Worm (Caenorhabditis elegans): Measurements from ENCODE around the gene daf-6.

DNA sequence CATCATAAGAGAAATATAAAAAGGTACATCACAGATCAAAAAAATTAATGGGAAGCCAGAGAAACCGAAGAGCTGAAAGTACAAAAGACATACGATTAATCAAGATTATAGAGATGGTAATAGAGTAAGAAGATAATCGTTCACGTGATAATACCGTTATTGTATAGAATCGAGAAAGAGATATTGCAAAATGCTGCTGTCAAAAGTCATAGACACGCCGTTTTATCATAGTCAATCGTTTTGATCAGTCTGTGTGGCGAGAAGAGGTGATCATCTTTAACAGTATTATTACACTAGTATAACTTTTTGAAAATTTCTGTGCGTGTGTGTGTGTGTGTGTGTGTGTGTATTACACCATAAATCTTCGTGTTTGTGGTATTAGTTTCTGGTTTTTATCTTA lies 6.1 kb downstream of the daf-6 start:
- no peak for TF ChIP-seq eor-1 (tag; optimal IDR thresholded peaks at IDR 0.05)
- TF ChIP-seq jun-1 (tag; optimal IDR thresholded peaks at IDR 0.05), result no peak
- TF ChIP-seq lsy-12 (tag; optimal IDR thresholded peaks at IDR 0.05), result no peak
- TF ChIP-seq ceh-16 (tag; optimal IDR thresholded peaks at IDR 0.05), result no peak
- TF ChIP-seq fkh-2 (tag; optimal IDR thresholded peaks at IDR 0.05), result no peak
- TF ChIP-seq ceh-9 (tag; optimal IDR thresholded peaks at IDR 0.05), result no peak
- no peak for TF ChIP-seq ZK546.5 (tag; optimal IDR thresholded peaks at IDR 0.05)
- TF ChIP-seq ztf-11 (tag; optimal IDR thresholded peaks at IDR 0.05), result no peak
- TF ChIP-seq skn-1 (tag; optimal IDR thresholded peaks at IDR 0.05), result no peak
- TF ChIP-seq nhr-237 (tag; optimal IDR thresholded peaks at IDR 0.05), result no peak
